Worm (Caenorhabditis elegans) whole organism, late embryonic: ENCODE data around the gene cyp-33A1.

Experiments
- C08G9.2 ChIP-seq: sonication (generic microtip); optimal IDR thresholded peaks from 2 replicates; lab custom pipeline; 2016; ENCODE audit warnings: mild to moderate bottlenecking, missing genetic modification characterization, moderate library complexity, missing compliant biosample characterization
- C38D4.7 ChIP-seq: fragments of 200-800 bp; sonication (Bioruptor generic); optimal IDR thresholded peaks from 2 replicates; lab custom pipeline; 2018; ENCODE audit warnings: mild to moderate bottlenecking, missing genetic modification characterization, moderate library complexity, missing compliant biosample characterization
- K02D7.2 ChIP-seq: sonication (generic microtip); optimal IDR thresholded peaks from 2 replicates; lab custom pipeline; 2017; ENCODE audit warnings: mild to moderate bottlenecking, missing genetic modification characterization, missing compliant biosample characterization
- K09A11.1 ChIP-seq: sonication (generic microtip); optimal IDR thresholded peaks from 2 replicates; lab custom pipeline; 2017; ENCODE audit warnings: antibody characterized with exemption, mild to moderate bottlenecking, missing genetic modification characterization, missing compliant biosample characterization; ENCODE audit not compliant: insufficient read depth
- T23F11.4 ChIP-seq: fragments of 200-800 bp; sonication (Bioruptor generic); optimal IDR thresholded peaks from 2 replicates; lab custom pipeline; 2018; ENCODE audit warnings: mild to moderate bottlenecking, missing genetic modification characterization, missing compliant biosample characterization
- ama-1 ChIP-seq: fragments of 150-350 bp; optimal IDR thresholded peaks from 2 replicates; lab custom pipeline; 2014
- ceh-14 ChIP-seq: sonication (generic microtip); optimal IDR thresholded peaks from 2 replicates; lab custom pipeline; 2016; ENCODE audit warnings: missing genotype, missing genetic modification characterization, missing compliant biosample characterization
- ceh-18 ChIP-seq: sonication (generic microtip); optimal IDR thresholded peaks from 2 replicates; lab custom pipeline; 2016; ENCODE audit warnings: missing genetic modification characterization, missing compliant biosample characterization
- ceh-2 ChIP-seq: sonication (generic microtip); optimal IDR thresholded peaks from 2 replicates; lab custom pipeline; 2016; ENCODE audit warnings: missing genotype, missing genetic modification characterization, missing compliant biosample characterization
- ceh-30 ChIP-seq: fragments of 150-350 bp; optimal IDR thresholded peaks from 2 replicates; lab custom pipeline; 2014; ENCODE audit warnings: missing biosample characterization, missing genetic modification characterization
- ceh-34 ChIP-seq: sonication (generic microtip); optimal IDR thresholded peaks from 2 replicates; lab custom pipeline; 2016; ENCODE audit warnings: mild to moderate bottlenecking, missing genetic modification characterization, missing compliant biosample characterization
- ceh-6 ChIP-seq: fragments of 200-800 bp; sonication (Bioruptor generic); optimal IDR thresholded peaks from 2 replicates; lab custom pipeline; 2018; ENCODE audit warnings: mild to moderate bottlenecking, missing genetic modification characterization, missing compliant biosample characterization
- ceh-9 ChIP-seq: sonication (generic microtip); optimal IDR thresholded peaks from 2 replicates; lab custom pipeline; 2016; ENCODE audit warnings: mild to moderate bottlenecking, missing genetic modification characterization, inconsistent platforms, missing compliant biosample characterization
- dmd-4 ChIP-seq: sonication (generic microtip); optimal IDR thresholded peaks from 2 replicates; lab custom pipeline; 2016; ENCODE audit warnings: borderline replicate concordance, missing genetic modification characterization, missing compliant biosample characterization
- ets-4 ChIP-seq: sonication (generic microtip); optimal IDR thresholded peaks from 2 replicates; lab custom pipeline; 2016; ENCODE audit warnings: missing genetic modification characterization, missing compliant biosample characterization
- fax-1 ChIP-seq: sonication (generic microtip); optimal IDR thresholded peaks from 2 replicates; lab custom pipeline; 2016; ENCODE audit warnings: missing genotype, missing genetic modification characterization, missing compliant biosample characterization
- fkh-10 ChIP-seq: fragments of 150-350 bp; optimal IDR thresholded peaks from 2 replicates; lab custom pipeline; 2014; ENCODE audit warnings: missing biosample characterization, missing genetic modification reagents, missing genetic modification characterization
- gmeb-2 ChIP-seq: sonication (generic microtip); optimal IDR thresholded peaks from 2 replicates; lab custom pipeline; 2016; ENCODE audit warnings: missing genetic modification characterization, inconsistent platforms, missing compliant biosample characterization
- hlh-15 ChIP-seq: sonication (generic microtip); optimal IDR thresholded peaks from 2 replicates; lab custom pipeline; 2016; ENCODE audit warnings: missing genetic modification characterization, missing compliant biosample characterization
- hlh-8 ChIP-seq: sonication (generic microtip); optimal IDR thresholded peaks from 2 replicates; lab custom pipeline; 2016; ENCODE audit warnings: missing genotype, missing genetic modification characterization, missing compliant biosample characterization
- lim-6 ChIP-seq: sonication (generic microtip); optimal IDR thresholded peaks from 2 replicates; lab custom pipeline; 2016; ENCODE audit warnings: missing genetic modification characterization, missing compliant biosample characterization
- lin-11 ChIP-seq: fragments of 200-800 bp; sonication (Bioruptor generic); optimal IDR thresholded peaks from 2 replicates; lab custom pipeline; 2018; ENCODE audit warnings: mild to moderate bottlenecking, missing genetic modification characterization, missing compliant biosample characterization
- madf-2 ChIP-seq: sonication (generic microtip); optimal IDR thresholded peaks from 2 replicates; lab custom pipeline; 2017; ENCODE audit warnings: missing genetic modification characterization, missing compliant biosample characterization
- mec-3 ChIP-seq: sonication (generic microtip); optimal IDR thresholded peaks from 2 replicates; lab custom pipeline; 2016; ENCODE audit warnings: borderline replicate concordance, missing genetic modification characterization, missing compliant biosample characterization
- nfya-1 ChIP-seq: sonication (generic microtip); optimal IDR thresholded peaks from 2 replicates; lab custom pipeline; 2017; ENCODE audit warnings: missing genetic modification characterization, mild to moderate bottlenecking, missing compliant biosample characterization, antibody characterized with exemption, moderate library complexity
- odd-2 ChIP-seq: sonication (generic microtip); optimal IDR thresholded peaks from 2 replicates; lab custom pipeline; 2017; ENCODE audit warnings: antibody characterized with exemption, mild to moderate bottlenecking, missing genetic modification characterization, missing compliant biosample characterization
- pros-1 ChIP-seq: fragments of 150-350 bp; optimal IDR thresholded peaks from 2 replicates; lab custom pipeline; 2014; ENCODE audit warnings: missing biosample characterization, missing genetic modification reagents, missing genetic modification characterization
- ref-2 ChIP-seq: sonication (generic microtip); optimal IDR thresholded peaks from 2 replicates; lab custom pipeline; 2016; ENCODE audit warnings: missing genetic modification characterization, missing compliant biosample characterization
- rnt-1 ChIP-seq: sonication (generic microtip); optimal IDR thresholded peaks from 2 replicates; lab custom pipeline; 2016; ENCODE audit warnings: missing genetic modification characterization, missing compliant biosample characterization
- sox-2 ChIP-seq: fragments of 200-800 bp; sonication (Bioruptor generic); IDR thresholded peaks from 2 replicates; pipeline ENCODE4 v1.3.6; 2022; ENCODE audit warnings: missing genetic modification reagents, missing genetic modification characterization, missing compliant biosample characterization
- tbx-2 ChIP-seq: sonication (generic microtip); optimal IDR thresholded peaks from 2 replicates; lab custom pipeline; 2016; ENCODE audit warnings: missing genetic modification characterization, missing compliant biosample characterization
- tbx-7 ChIP-seq: sonication (generic microtip); optimal IDR thresholded peaks from 2 replicates; lab custom pipeline; 2016; ENCODE audit warnings: missing genotype, missing genetic modification characterization, missing compliant biosample characterization
- unc-42 ChIP-seq: sonication (generic microtip); optimal IDR thresholded peaks from 2 replicates; lab custom pipeline; 2016; ENCODE audit warnings: missing genotype, missing genetic modification characterization, missing compliant biosample characterization
- unc-86 ChIP-seq: sonication (generic microtip); optimal IDR thresholded peaks from 2 replicates; lab custom pipeline; 2016; ENCODE audit warnings: missing genetic modification characterization, missing compliant biosample characterization
- zip-5 ChIP-seq: sonication (generic microtip); optimal IDR thresholded peaks from 2 replicates; lab custom pipeline; 2016; ENCODE audit warnings: missing genetic modification characterization, missing compliant biosample characterization

The cyp-33A1 gene

DNA sequence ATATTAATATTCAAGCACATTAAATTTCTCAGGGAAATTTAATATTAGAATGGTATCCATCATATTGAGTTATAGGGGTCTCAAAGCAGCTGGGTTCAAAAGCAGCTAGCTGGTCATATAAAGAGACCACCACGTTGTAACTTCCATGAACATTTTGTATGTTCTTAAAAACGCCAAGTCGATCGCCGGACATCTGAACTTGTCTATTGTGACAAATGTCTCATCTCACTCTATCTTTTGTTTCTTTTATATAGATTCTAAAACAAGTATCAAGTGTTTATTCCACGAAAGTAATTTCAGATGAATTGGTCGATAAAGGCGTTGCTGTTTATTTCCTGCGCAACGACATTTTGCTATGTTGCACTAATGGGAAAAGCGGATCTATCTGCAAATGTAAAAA lies 15.6 kb upstream of the cyp-33A1 start, which contains the start of gene ZK105.3:
ZK105.3 (plus strand) TSS at position 301 of the 400 bp plus-strand sequence.
- no peak for TF ChIP-seq T23F11.4 (GFP tag; lab: Kevin White, UChicago)
- TF ChIP-seq, all 69 proteins: peak for 0

DNA sequence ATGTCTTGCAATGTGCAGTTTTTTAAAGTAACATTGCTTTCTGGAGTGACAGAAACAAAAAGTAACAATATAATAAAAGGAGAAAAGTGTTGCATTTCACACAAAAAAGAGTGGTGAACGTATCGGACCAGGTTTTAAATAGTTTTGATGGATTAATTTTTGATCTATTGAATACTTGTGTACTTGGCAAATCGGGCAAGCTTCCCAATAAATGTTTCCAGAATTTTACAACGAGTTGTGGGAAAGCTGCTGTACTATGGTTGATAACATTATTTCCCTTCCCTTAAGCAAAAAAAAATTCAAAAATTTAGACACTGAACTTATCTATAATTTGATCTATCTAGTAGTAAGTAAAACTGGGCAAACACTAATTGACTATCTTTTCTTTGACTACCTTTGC lies 12.1 kb upstream of the cyp-33A1 start, which contains the start of gene C12D5.10:
C12D5.10 (minus strand) TSS at position 101 of the 400 bp plus-strand sequence.
- TF ChIP-seq ref-2 (tag; lab: Kevin White, UChicago) (no peak), hlh-8 (tag; lab: Kevin White, UChicago) (no peak), dmd-4 (tag; lab: Kevin White, UChicago) (no peak), ets-4 (tag; lab: Kevin White, UChicago) (no peak), zip-5 (tag; lab: Kevin White, UChicago) (no peak), rnt-1 (tag; lab: Kevin White, UChicago) (no peak), lim-6 (no peak), C38D4.7 (GFP tag; lab: Kevin White, UChicago) (no peak), unc-42 (no peak), ceh-30 (no peak), fax-1 (tag; lab: Kevin White, UChicago) (no peak)
- TF ChIP-seq, all 69 proteins: peak for 0

DNA sequence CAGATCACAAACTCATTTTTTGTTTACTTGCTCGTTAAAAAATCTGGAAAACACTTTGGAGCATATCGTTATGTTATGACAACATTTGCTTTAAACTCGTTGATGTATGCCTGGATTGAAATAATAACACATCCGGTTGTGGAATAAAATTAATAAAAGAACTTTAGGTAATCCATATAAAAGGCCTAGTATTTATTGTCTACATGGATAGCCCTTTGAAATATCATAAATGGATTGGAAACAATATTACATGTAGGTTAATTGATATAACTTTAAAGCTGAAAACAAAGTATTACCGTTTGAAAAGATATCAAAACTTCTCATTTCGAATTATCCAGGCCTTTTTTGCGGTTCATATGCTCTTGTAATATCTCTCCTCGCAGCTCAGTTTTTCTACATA lies 9.4 kb upstream of the cyp-33A1 start:
- TF ChIP-seq ceh-34 (tag; lab: Kevin White, UChicago) (no peak), nfya-1 (tag; lab: Kevin White, UChicago) (no peak), ama-1 (lab: Kevin White, UChicago) (no peak)

DNA sequence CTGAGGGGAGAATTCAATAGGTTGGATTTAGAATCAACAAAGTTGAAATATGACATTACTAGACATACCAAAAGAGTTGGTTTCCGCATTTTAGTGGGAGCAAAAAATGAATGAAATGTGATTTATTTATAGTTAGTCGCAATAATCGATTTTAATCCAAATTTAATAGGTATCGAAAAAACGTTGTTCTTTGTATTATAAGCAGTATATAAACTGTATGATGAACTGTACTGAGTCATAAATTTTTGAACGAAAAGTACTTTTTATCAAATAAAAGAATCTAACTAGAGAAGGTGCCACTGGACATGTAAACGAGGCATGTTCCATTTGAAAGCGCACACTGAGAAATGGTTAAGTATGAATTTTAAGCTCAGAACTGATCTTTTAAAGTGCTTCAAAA lies 8.6 kb upstream of the cyp-33A1 start, which contains the start of gene C12D5.9:
C12D5.9 (minus strand) TSS at position 101 of the 400 bp plus-strand sequence.
- TF ChIP-seq unc-86 (tag; lab: Kevin White, UChicago), result no peak
- TF ChIP-seq fax-1 (tag; lab: Kevin White, UChicago), result no peak
- TF ChIP-seq K02D7.2 (tag; lab: Kevin White, UChicago), result no peak
- no peak for TF ChIP-seq K09A11.1
- no peak for TF ChIP-seq madf-2 (tag; lab: Kevin White, UChicago)
- TF ChIP-seq ref-2 (tag; lab: Kevin White, UChicago), result no peak
- TF ChIP-seq ceh-6 (GFP tag; lab: Kevin White, UChicago), result no peak
- TF ChIP-seq C38D4.7 (GFP tag; lab: Kevin White, UChicago), result no peak
- no peak for TF ChIP-seq odd-2 (tag; lab: Kevin White, UChicago)
- no peak for TF ChIP-seq mec-3 (tag; lab: Kevin White, UChicago)
- no peak for TF ChIP-seq fkh-10

DNA sequence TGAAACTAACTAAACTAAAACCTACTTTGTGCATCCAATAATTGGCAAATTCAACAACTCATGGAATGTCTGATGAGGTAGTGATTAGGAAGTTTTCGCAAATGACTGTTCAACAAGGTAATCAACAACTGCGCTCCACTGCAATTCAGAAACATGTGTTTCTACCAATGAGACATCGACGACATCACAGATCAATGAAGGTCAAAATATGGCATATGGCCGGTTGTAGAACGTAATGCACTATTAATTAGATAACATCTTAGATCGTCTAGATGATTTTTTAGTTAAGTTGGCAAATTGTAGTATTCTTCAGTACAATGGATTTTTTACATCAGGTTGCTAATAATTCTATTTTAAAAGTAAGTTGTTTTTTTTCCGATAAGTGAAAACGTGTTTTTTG lies 4.9 kb upstream of the cyp-33A1 start, which contains the start of the genes nhr-94 and nhr-152:
nhr-94 (minus strand) TSS at position 147 of the 400 bp plus-strand sequence.
nhr-152 (plus strand) TSS at position 162 of the 400 bp plus-strand sequence.
- TF ChIP-seq pros-1 (tag; lab: Kevin White, UChicago), result no peak
- no peak for TF ChIP-seq C08G9.2
- TF ChIP-seq ceh-9 (tag; lab: Kevin White, UChicago), result no peak
- TF ChIP-seq ets-4 (tag; lab: Kevin White, UChicago), result no peak
- TF ChIP-seq fax-1 (tag; lab: Kevin White, UChicago), result no peak
- no peak for TF ChIP-seq ceh-14 (tag; lab: Kevin White, UChicago)
- TF ChIP-seq lin-11 (tag; lab: Kevin White, UChicago), result no peak
- no peak for TF ChIP-seq tbx-7 (tag; lab: Kevin White, UChicago)
- TF ChIP-seq hlh-15 (tag; lab: Kevin White, UChicago), result no peak
- TF ChIP-seq ceh-18 (tag; lab: Kevin White, UChicago), result no peak
- no peak for TF ChIP-seq ceh-2 (tag; lab: Kevin White, UChicago)
- no peak for TF ChIP-seq gmeb-2 (tag; lab: Kevin White, UChicago)
- TF ChIP-seq sox-2 (GFP tag; lab: Robert Waterston, UW), result no peak
- TF ChIP-seq tbx-2 (tag; lab: Kevin White, UChicago), result no peak
- no peak for TF ChIP-seq K09A11.1
